Fruit fly (Drosophila melanogaster): ENCODE measurements around the gene CG46518.
"Not testable (repeated sequence)": the region's sequence is repeated elsewhere in the genome, so short reads cannot be mapped to it uniquely, and the experiment has no call there.

DNA sequence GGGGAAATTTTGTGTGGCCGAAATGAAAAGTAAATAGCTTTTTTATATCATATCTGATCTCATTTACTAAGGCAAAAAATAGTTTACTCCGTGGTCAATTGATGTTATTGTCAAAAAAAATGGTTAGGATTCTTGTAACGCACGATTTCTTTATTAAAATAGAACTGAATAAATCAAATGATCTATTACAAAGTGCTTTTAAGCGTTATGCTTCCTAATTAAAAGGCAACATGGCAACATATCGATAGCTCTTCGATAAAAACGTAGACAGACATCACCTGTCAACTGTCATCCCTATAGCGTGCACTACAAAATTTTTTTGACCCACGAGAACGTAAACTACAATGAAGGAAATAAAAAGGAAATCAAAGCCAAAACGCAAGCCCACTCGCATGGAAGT lies 9.3 kb upstream of the CG46518 start, which contains the start of gene CG46517:
- not testable (repeated sequence) for TF ChIP-seq Mnt (GFP tag; optimal IDR thresholded peaks at IDR 0.05); cic (GFP tag; optimal IDR thresholded peaks at IDR 0.05); CG12768 (GFP tag; optimal IDR thresholded peaks at IDR 0.05); CG33017 (tag; optimal IDR thresholded peaks at IDR 0.05); Hr96 (GFP tag; optimal IDR thresholded peaks at IDR 0.05); bab1 (GFP tag; optimal IDR thresholded peaks at IDR 0.05)

All from whole organism, adult.